Worm (Caenorhabditis elegans) whole organism, L4 larva: ENCODE results near the gene ccm-3.

Experiments
- F10B5.3 ChIP-seq: sonication (generic microtip); optimal IDR thresholded peaks from 2 replicates; lab custom pipeline; 2016; ENCODE audit warnings: mild to moderate bottlenecking, missing genetic modification characterization, missing compliant biosample characterization
- Y105C5A.15 ChIP-seq: fragments of 200-800 bp; sonication (Bioruptor generic); IDR thresholded peaks from 2 replicates; pipeline ENCODE4 v1.3.6; 2022; ENCODE audit warnings: missing genetic modification characterization, missing compliant biosample characterization
- ZK337.2 ChIP-seq: fragments of 200-800 bp; sonication (Bioruptor generic); IDR thresholded peaks from 2 replicates; pipeline ENCODE4 v1.3.6; 2022; ENCODE audit warnings: missing genetic modification reagents, missing genetic modification characterization, missing compliant biosample characterization
- aha-1 ChIP-seq: fragments of 150-350 bp; peaks from one replicate; lab custom pipeline; 2014; ENCODE audit warnings: missing biosample characterization, missing genetic modification characterization
- aly-2 ChIP-seq: sonication (generic microtip); optimal IDR thresholded peaks from 2 replicates; lab custom pipeline; 2018; ENCODE audit warnings: missing biosample characterization, missing genetic modification characterization
- arid-1 ChIP-seq: fragments of 200-800 bp; sonication (Bioruptor generic); conservative IDR thresholded peaks from 2 replicates; pipeline ENCODE4 v1.3.6; 2022; ENCODE audit warnings: missing genetic modification reagents, missing genetic modification characterization, missing compliant biosample characterization
- attf-4 ChIP-seq: sonication (generic microtip); optimal IDR thresholded peaks from 3 replicates; lab custom pipeline; 2017; ENCODE audit warnings: missing biosample characterization, missing genetic modification characterization
- ceh-32 ChIP-seq: sonication (generic microtip); optimal IDR thresholded peaks from 2 replicates; lab custom pipeline; 2016; ENCODE audit warnings: mild to moderate bottlenecking, missing genetic modification characterization, missing compliant biosample characterization; ENCODE audit not compliant: poor library complexity
- daf-16 ChIP-seq, 3 experiments: sonication (generic microtip); optimal IDR thresholded peaks; 2 replicates each; lab custom pipeline; 2016 to 2017; ENCODE audit warnings: missing genetic modification characterization in 3 of 3, missing genetic modification reagents in 3 of 3, mild to moderate bottlenecking in 2 of 3, missing compliant biosample characterization in 2 of 3, missing biosample characterization in 1 of 3, moderate library complexity in 1 of 3
- daf-19 ChIP-seq: fragments of 200-800 bp; sonication (Bioruptor generic); conservative IDR thresholded peaks from 2 replicates; pipeline ENCODE4 v1.3.6; 2022; ENCODE audit warnings: missing genetic modification characterization, missing compliant biosample characterization
- daf-8 ChIP-seq: fragments of 200-800 bp; sonication (Bioruptor generic); IDR thresholded peaks from 2 replicates; pipeline ENCODE4 v1.3.6; 2022; ENCODE audit warnings: missing genetic modification characterization, missing compliant biosample characterization
- dmd-6 ChIP-seq: fragments of 200-800 bp; sonication (Bioruptor generic); IDR thresholded peaks from 2 replicates; pipeline ENCODE4 v1.3.6; 2022; ENCODE audit warnings: missing genetic modification reagents, missing genetic modification characterization, missing compliant biosample characterization
- dpl-1 ChIP-seq: fragments of 150-350 bp; optimal IDR thresholded peaks from 2 replicates; lab custom pipeline; 2014; ENCODE audit warnings: missing biosample characterization, missing genetic modification reagents, missing genetic modification characterization
- duxl-1 ChIP-seq: sonication (generic microtip); optimal IDR thresholded peaks from 2 replicates; lab custom pipeline; 2016; ENCODE audit warnings: mild to moderate bottlenecking, missing genetic modification characterization, moderate library complexity, missing compliant biosample characterization; ENCODE audit not compliant: poor library complexity
- dve-1 ChIP-seq: sonication (generic microtip); optimal IDR thresholded peaks from 2 replicates; lab custom pipeline; 2017; ENCODE audit warnings: antibody characterized with exemption, mild to moderate bottlenecking, missing genetic modification characterization, missing compliant biosample characterization; ENCODE audit not compliant: insufficient read depth
- fkh-10 ChIP-seq: fragments of 150-350 bp; optimal IDR thresholded peaks from 2 replicates; lab custom pipeline; 2014; ENCODE audit warnings: missing biosample characterization, missing genetic modification reagents, missing genetic modification characterization
- hmg-1.1 ChIP-seq: fragments of 200-800 bp; sonication (Bioruptor generic); IDR thresholded peaks from 2 replicates; pipeline ENCODE4 v1.3.6; 2022; ENCODE audit warnings: missing genetic modification reagents, missing genetic modification characterization, missing compliant biosample characterization
- lin-1 ChIP-seq: fragments of 200-800 bp; sonication (Bioruptor generic); IDR thresholded peaks from 2 replicates; pipeline ENCODE4 v1.3.6; 2022; ENCODE audit warnings: missing genetic modification reagents, missing genetic modification characterization, missing compliant biosample characterization
- lin-13 ChIP-seq: fragments of 150-350 bp; optimal IDR thresholded peaks from 2 replicates; lab custom pipeline; 2014; ENCODE audit warnings: missing biosample characterization, missing genetic modification reagents, missing genetic modification characterization
- lir-3 ChIP-seq: sonication (generic microtip); optimal IDR thresholded peaks from 2 replicates; lab custom pipeline; 2016; ENCODE audit warnings: mild to moderate bottlenecking, missing genetic modification characterization, missing compliant biosample characterization
- lsy-2 ChIP-seq, 2 experiments: fragments of 150-350 bp in 1 of 2; sonication (generic microtip) in 1 of 2; optimal IDR thresholded peaks; 2 replicates each; lab custom pipeline; 2014 to 2017; ENCODE audit warnings: missing biosample characterization in 2 of 2, missing genetic modification characterization in 2 of 2
- mes-2 ChIP-seq: sonication (generic microtip); optimal IDR thresholded peaks from 2 replicates; lab custom pipeline; 2016; ENCODE audit warnings: missing genotype, mild to moderate bottlenecking, missing genetic modification characterization, missing compliant biosample characterization; ENCODE audit not compliant: poor library complexity, severe bottlenecking
- nhr-10 ChIP-seq: fragments of 150-350 bp; optimal IDR thresholded peaks from 2 replicates; lab custom pipeline; 2014; ENCODE audit warnings: missing biosample characterization, missing genetic modification characterization
- nhr-11 ChIP-seq: fragments of 150-350 bp; optimal IDR thresholded peaks from 2 replicates; lab custom pipeline; 2014; ENCODE audit warnings: missing biosample characterization, missing genetic modification characterization
- nhr-28 ChIP-seq: fragments of 150-350 bp; optimal IDR thresholded peaks from 2 replicates; lab custom pipeline; 2014; ENCODE audit warnings: missing biosample characterization, missing genetic modification characterization
- nhr-42 ChIP-seq: fragments of 200-800 bp; sonication (Bioruptor generic); IDR thresholded peaks from 2 replicates; pipeline ENCODE4 v1.3.6; 2022; ENCODE audit warnings: missing genetic modification characterization, missing compliant biosample characterization
- pqm-1 ChIP-seq: sonication (generic microtip); optimal IDR thresholded peaks from 2 replicates; lab custom pipeline; 2017; ENCODE audit warnings: missing biosample characterization, missing genetic modification characterization
- snpc-4 ChIP-seq: fragments of 150-350 bp; optimal IDR thresholded peaks from 2 replicates; lab custom pipeline; 2014; ENCODE audit warnings: missing biosample characterization, missing genetic modification characterization
- spr-3 ChIP-seq: fragments of 200-800 bp; sonication (Bioruptor generic); optimal IDR thresholded peaks from 2 replicates; lab custom pipeline; 2018; ENCODE audit warnings: mild to moderate bottlenecking, missing genetic modification characterization, missing compliant biosample characterization
- tra-1 ChIP-seq: fragments of 200-800 bp; sonication (Bioruptor generic); IDR thresholded peaks from 2 replicates; pipeline ENCODE4 v1.3.6; 2022; ENCODE audit warnings: missing genetic modification reagents, missing genetic modification characterization, missing compliant biosample characterization
- unc-130 ChIP-seq: sonication (generic microtip); optimal IDR thresholded peaks from 2 replicates; lab custom pipeline; 2016; ENCODE audit warnings: missing genetic modification reagents, missing genetic modification characterization, missing compliant biosample characterization
- unc-39 ChIP-seq: sonication (generic microtip); optimal IDR thresholded peaks from 2 replicates; lab custom pipeline; 2017; ENCODE audit warnings: missing biosample characterization, missing genetic modification characterization
- unc-62 ChIP-seq, 3 experiments: fragments of 150-350 bp in 1 of 3; sonication (generic microtip); optimal IDR thresholded peaks in 2 of 3; peaks in 1 of 3; 1 replicate in 1 of 3; 2 replicates in 2 of 3; lab custom pipeline; 2014 to 2017; ENCODE audit warnings: missing biosample characterization in 3 of 3, missing genetic modification characterization in 3 of 3, missing genetic modification reagents in 3 of 3, missing genotype in 1 of 3
- zag-1 ChIP-seq: fragments of 150-350 bp; optimal IDR thresholded peaks from 2 replicates; lab custom pipeline; 2014; ENCODE audit warnings: missing biosample characterization, missing genetic modification characterization
- zfp-3 ChIP-seq: fragments of 200-800 bp; sonication (Bioruptor generic); conservative IDR thresholded peaks from 2 replicates; pipeline ENCODE4 v1.3.6; 2022; ENCODE audit warnings: missing genetic modification reagents, missing genetic modification characterization, missing compliant biosample characterization
- zip-2 ChIP-seq: fragments of 150-350 bp; optimal IDR thresholded peaks from 2 replicates; lab custom pipeline; 2014; ENCODE audit warnings: missing biosample characterization, missing genetic modification characterization
- ztf-7 ChIP-seq: fragments of 150-350 bp; optimal IDR thresholded peaks from 2 replicates; lab custom pipeline; 2014; ENCODE audit warnings: missing biosample characterization, missing genetic modification characterization

The ccm-3 gene

ce11 chrII:10607238-10607961 is at the start of gene ccm-3 (continued):
- TF ChIP-seq dve-1 (tag; lab: Kevin White, UChicago) (no peak), daf-8 (GFP tag; lab: Robert Waterston, UW) (no peak), ceh-32 (tag; lab: Kevin White, UChicago) (no peak), mes-2 (tag; lab: Kevin White, UChicago) (no peak), nhr-42 (GFP tag; lab: Robert Waterston, UW) (no peak), ZK337.2 (GFP tag; lab: Robert Waterston, UW) (no peak), ztf-7 (tag; lab: Kevin White, UChicago) (no peak), nhr-10 (tag; lab: Kevin White, UChicago) (no peak), aly-2 (tag; lab: Kevin White, UChicago) (no peak), lir-3 (no peak), lin-1 (GFP tag; lab: Robert Waterston, UW) (no peak), Y105C5A.15 (GFP tag; lab: Robert Waterston, UW) (no peak), hmg-1.1 (GFP tag; lab: Robert Waterston, UW) (no peak), arid-1 (GFP tag; lab: Robert Waterston, UW) (no peak), lsy-2 (tag; optimal IDR thresholded peaks at IDR 0.05; lab: Kevin White, UChicago) (peak in 1 of 2 experiments; percentile 36), unc-130 (GFP tag; lab: Kevin White, UChicago) (peak; percentile 3), unc-39 (tag; lab: Kevin White, UChicago) (no peak), tra-1 (GFP tag; lab: Robert Waterston, UW) (no peak)

DNA sequence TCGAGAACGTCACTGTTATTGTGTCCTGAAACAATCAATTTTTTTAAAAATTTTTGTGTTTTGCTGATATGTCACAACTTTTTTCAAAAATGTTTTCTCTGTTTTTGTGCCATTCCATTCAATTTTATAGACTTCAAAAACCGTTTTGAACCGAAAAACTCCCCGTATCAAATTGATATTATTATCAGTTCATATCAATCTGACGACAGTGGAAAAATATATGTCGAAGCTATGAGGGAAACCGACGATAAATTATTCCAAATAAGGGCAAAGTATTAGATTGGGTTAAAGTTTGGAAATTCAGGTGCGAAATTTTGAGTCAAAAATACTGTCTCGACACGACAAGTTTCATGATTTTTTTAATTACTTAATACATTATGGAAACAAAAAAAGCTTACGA is 49.3 kb upstream of the ccm-3 start:
- TF ChIP-seq zip-2 (tag; lab: Kevin White, UChicago) = no peak
- no peak for TF ChIP-seq snpc-4 (tag; lab: Kevin White, UChicago)
- TF ChIP-seq nhr-28 (tag; lab: Kevin White, UChicago) = peak; percentile 46
- TF ChIP-seq F10B5.3 (tag; lab: Kevin White, UChicago) = no peak
- TF ChIP-seq dve-1 (tag; lab: Kevin White, UChicago) = peak; percentile 18
- peak; percentile 69 for TF ChIP-seq pqm-1 (tag; lab: Kevin White, UChicago)
- no peak for TF ChIP-seq arid-1 (GFP tag; lab: Robert Waterston, UW)

DNA sequence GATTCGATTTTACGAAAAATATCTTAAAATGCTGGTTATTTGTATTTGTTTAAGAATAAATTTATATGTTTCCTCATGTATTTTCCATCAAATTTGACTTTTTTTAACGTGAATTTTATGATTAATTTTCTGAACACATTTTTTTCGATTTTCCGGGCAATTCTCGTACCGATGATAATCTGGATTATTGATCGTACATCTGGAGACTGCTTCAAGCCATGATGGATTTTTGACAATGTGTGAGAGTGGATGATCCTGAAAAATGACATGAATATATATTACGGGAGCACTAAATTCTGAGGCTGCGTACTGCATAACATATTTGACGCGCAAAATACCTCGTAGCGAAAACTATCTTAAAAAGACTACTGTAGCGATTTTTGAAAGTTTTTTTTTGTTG is 47.4 kb upstream of the ccm-3 start:
- TF ChIP-seq duxl-1 (tag; lab: Kevin White, UChicago) = no peak
- TF ChIP-seq dpl-1 = no peak
- peak in 1 of 2 experiments; percentile 92 for TF ChIP-seq unc-62 (GFP tag; optimal IDR thresholded peaks at IDR 0.05 in 1 of 2; lab: Kevin White, UChicago)
- TF ChIP-seq unc-62 (tag; optimal IDR thresholded peaks at IDR 0.05; lab: Kevin White, UChicago) = no peak
- TF ChIP-seq zfp-3 (GFP tag; lab: Robert Waterston, UW) = no peak

DNA sequence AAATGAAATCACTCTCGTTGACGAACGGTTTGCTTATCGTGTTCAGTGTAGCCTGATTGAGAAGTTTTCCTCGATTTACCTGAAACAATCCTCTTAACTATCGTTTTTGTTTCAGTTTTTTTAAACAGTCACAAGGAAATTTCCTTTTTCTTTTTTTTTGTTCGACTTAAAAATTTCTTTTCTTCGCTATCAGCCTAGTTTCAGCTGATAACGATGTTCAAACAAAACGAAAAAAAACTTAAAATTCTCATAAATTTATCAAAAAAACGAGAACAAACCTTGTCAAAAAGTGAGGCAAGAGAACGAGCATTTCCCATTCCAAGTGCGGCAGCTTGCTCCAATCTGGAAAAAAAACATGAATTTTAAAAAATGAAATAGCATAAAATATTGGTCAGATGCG is 46.5 kb upstream of the ccm-3 start:
- TF ChIP-seq fkh-10 (GFP tag; lab: Kevin White, UChicago) (no peak), nhr-10 (tag; lab: Kevin White, UChicago) (no peak), ztf-7 (tag; lab: Kevin White, UChicago) (no peak), pqm-1 (tag; lab: Kevin White, UChicago) (peak; percentile 12), dve-1 (tag; lab: Kevin White, UChicago) (peak; percentile 28), daf-16 (GFP tag; optimal IDR thresholded peaks at IDR 0.05; lab: Kevin White, UChicago) (no peak), daf-16 (tag; optimal IDR thresholded peaks at IDR 0.05; lab: Kevin White, UChicago) (no peak), nhr-11 (no peak), hmg-1.1 (GFP tag; lab: Robert Waterston, UW) (no peak), nhr-28 (tag; lab: Kevin White, UChicago) (peak; percentile 5), spr-3 (GFP tag; lab: Kevin White, UChicago) (no peak), unc-39 (tag; lab: Kevin White, UChicago) (no peak), attf-4 (tag; lab: Kevin White, UChicago) (no peak), lin-13 (GFP tag; lab: Kevin White, UChicago) (no peak), aha-1 (tag; lab: Kevin White, UChicago) (no peak), daf-19 (no peak), Y105C5A.15 (GFP tag; lab: Robert Waterston, UW) (no peak), dmd-6 (GFP tag; lab: Robert Waterston, UW) (peak; percentile 39; the same call in 1 of the 2 replicates), zag-1 (tag; lab: Kevin White, UChicago) (no peak)
